Worm (Caenorhabditis elegans) whole organism, L1 larva: Measurements from ENCODE around the gene let-4.

Experiments used
- ces-1 ChIP-seq: fragments of 150-350 bp; optimal IDR thresholded peaks from 2 replicates; lab custom pipeline; 2014; ENCODE audit warnings: missing biosample characterization, missing genetic modification reagents, missing genetic modification characterization
- dsc-1 ChIP-seq: sonication (generic microtip); optimal IDR thresholded peaks from 2 replicates; lab custom pipeline; 2016; ENCODE audit warnings: mild to moderate bottlenecking, missing genetic modification characterization, missing compliant biosample characterization
- ets-5 ChIP-seq: fragments of 200-800 bp; sonication (Bioruptor generic); IDR thresholded peaks from 2 replicates; pipeline ENCODE4 v1.3.6; 2022; ENCODE audit warnings: missing genetic modification characterization, missing compliant biosample characterization
- irx-1 ChIP-seq: sonication (generic microtip); optimal IDR thresholded peaks from 2 replicates; lab custom pipeline; 2016; ENCODE audit warnings: missing genetic modification characterization, missing compliant biosample characterization
- lin-13 ChIP-seq: fragments of 150-350 bp; optimal IDR thresholded peaks from 2 replicates; lab custom pipeline; 2014; ENCODE audit warnings: missing biosample characterization, missing genetic modification reagents, missing genetic modification characterization
- nhr-76 ChIP-seq: sonication (generic microtip); optimal IDR thresholded peaks from 2 replicates; lab custom pipeline; 2017; ENCODE audit warnings: missing biosample characterization, missing genetic modification characterization
- swsn-7 ChIP-seq: sonication (generic microtip); optimal IDR thresholded peaks from 2 replicates; lab custom pipeline; 2016; ENCODE audit warnings: missing genetic modification characterization, missing compliant biosample characterization
- xbp-1 ChIP-seq: sonication (generic microtip); optimal IDR thresholded peaks from 2 replicates; lab custom pipeline; 2016; ENCODE audit warnings: missing genetic modification characterization, missing compliant biosample characterization
- zip-4 ChIP-seq: fragments of 200-800 bp; sonication (Bioruptor generic); optimal IDR thresholded peaks from 2 replicates; lab custom pipeline; 2018; ENCODE audit warnings: mild to moderate bottlenecking, missing genetic modification characterization, moderate library complexity, missing compliant biosample characterization

let-4 gene

DNA sequence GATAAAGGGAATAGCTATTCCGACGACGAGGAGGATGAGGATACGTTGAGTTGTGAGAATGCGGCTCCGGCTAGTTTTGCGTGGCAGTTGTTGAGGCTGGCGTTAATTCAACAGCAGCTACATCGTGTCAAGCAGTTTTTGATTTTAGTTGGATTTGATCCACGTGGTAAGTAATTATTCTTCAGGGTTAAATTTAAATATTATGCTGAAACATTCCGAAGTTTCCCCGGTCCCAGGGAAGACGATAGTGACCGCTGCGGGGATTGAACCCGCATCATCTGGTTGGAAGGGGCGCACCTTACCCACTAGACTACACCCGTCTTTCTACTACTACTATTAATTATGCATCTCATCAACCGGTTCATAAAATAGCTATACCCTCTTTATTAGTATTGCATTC lies 43.5 kb downstream of the let-4 start:
- TF ChIP-seq nhr-76 (no peak), irx-1 (no peak), xbp-1 (no peak), swsn-7 (no peak), zip-4 (GFP tag; lab: Kevin White, UChicago) (no peak), lin-13 (GFP tag; lab: Kevin White, UChicago) (no peak)
- TF ChIP-seq, all 84 proteins: peak for 0

DNA sequence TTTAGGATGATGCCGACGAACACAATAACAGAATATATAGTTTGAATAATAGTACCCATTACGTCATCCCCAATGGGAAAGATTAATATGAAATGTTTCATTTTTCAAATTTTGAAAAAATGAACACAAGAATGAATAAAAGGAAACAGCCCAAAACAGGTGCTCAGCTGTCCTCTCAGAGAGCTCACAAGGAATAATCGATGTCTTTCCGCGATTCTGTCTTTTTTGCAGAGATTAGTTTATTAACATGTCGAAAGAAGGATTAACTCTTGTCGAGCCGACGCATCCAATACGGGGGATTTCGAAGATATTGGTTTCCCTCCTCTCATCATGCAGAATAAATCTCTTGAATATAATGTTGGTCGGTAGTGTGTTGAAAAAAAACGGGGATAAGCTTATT lies 51.1 kb downstream of the let-4 start, which contains the start of gene F54E4.2:
F54E4.2 (minus strand) TSS at position 101 of the 400 bp plus-strand sequence.
- TF ChIP-seq ces-1 (GFP tag; lab: Kevin White, UChicago) (no peak), ets-5 (GFP tag; lab: Robert Waterston, UW) (no peak), dsc-1 (peak; percentile 55)
